Fruit fly (Drosophila melanogaster): Measurements from ENCODE around the gene Swip-1.

- no peak for TF ChIP-seq usp (GFP tag; optimal IDR thresholded peaks at IDR 0.05)
- no peak for TF ChIP-seq psq (optimal IDR thresholded peaks at IDR 0.05)
- no peak for TF ChIP-seq pan (optimal IDR thresholded peaks at IDR 0.05)
- no peak for TF ChIP-seq Dll (optimal IDR thresholded peaks at IDR 0.05)
These were observed 49.1 kb upstream of the Swip-1 start for dm6 chr2L:19036105-19036714.

All from whole organism.